Worm (Caenorhabditis elegans) whole organism, L2 larva: Measurements from ENCODE around the gene mls-1.
"Not testable (repeated sequence)": the region's sequence is repeated elsewhere in the genome, so short reads cannot be mapped to it uniquely, and the experiment has no call there.

Experiments used
- F13H6.1 ChIP-seq: sonication (generic microtip); optimal IDR thresholded peaks from 2 replicates; lab custom pipeline; 2016; ENCODE audit warnings: missing genetic modification characterization, missing compliant biosample characterization
- R02D3.7 ChIP-seq: fragments of 150-350 bp; optimal IDR thresholded peaks from 2 replicates; lab custom pipeline; 2014; ENCODE audit warnings: missing biosample characterization, missing genetic modification characterization
- Y55F3AM.14 ChIP-seq: fragments of 200-800 bp; sonication (Bioruptor generic); optimal IDR thresholded peaks from 2 replicates; lab custom pipeline; 2018; ENCODE audit warnings: mild to moderate bottlenecking, missing genetic modification characterization, missing compliant biosample characterization
- ZK546.5 ChIP-seq: sonication (generic microtip); optimal IDR thresholded peaks from 2 replicates; lab custom pipeline; 2017; ENCODE audit warnings: missing biosample characterization, missing genetic modification characterization
- alr-1 ChIP-seq: fragments of 150-350 bp; optimal IDR thresholded peaks from 2 replicates; lab custom pipeline; 2014; ENCODE audit warnings: missing biosample characterization, missing genetic modification characterization
- blmp-1 ChIP-seq: sonication (generic microtip); optimal IDR thresholded peaks from 2 replicates; lab custom pipeline; 2017; ENCODE audit warnings: missing genetic modification characterization, mild to moderate bottlenecking, missing compliant biosample characterization, antibody characterized with exemption, moderate library complexity; ENCODE audit not compliant: insufficient read depth
- ceh-16 ChIP-seq: fragments of 150-350 bp; optimal IDR thresholded peaks from 2 replicates; lab custom pipeline; 2014; ENCODE audit warnings: missing biosample characterization, missing genetic modification characterization
- ceh-82 ChIP-seq: fragments of 150-350 bp; optimal IDR thresholded peaks from 2 replicates; lab custom pipeline; 2014; ENCODE audit warnings: missing biosample characterization, missing genetic modification characterization
- crh-2 ChIP-seq: sonication (generic microtip); optimal IDR thresholded peaks from 2 replicates; lab custom pipeline; 2017; ENCODE audit warnings: missing biosample characterization, missing genetic modification characterization
- dmd-4 ChIP-seq: sonication (generic microtip); optimal IDR thresholded peaks from 2 replicates; lab custom pipeline; 2017; ENCODE audit warnings: missing biosample characterization, missing genetic modification characterization
- egl-27 ChIP-seq: sonication (generic microtip); optimal IDR thresholded peaks from 3 replicates; lab custom pipeline; 2017; ENCODE audit warnings: missing biosample characterization, missing genetic modification reagents, missing genetic modification characterization
- elt-3 ChIP-seq: sonication (generic microtip); optimal IDR thresholded peaks from 2 replicates; lab custom pipeline; 2017; ENCODE audit warnings: missing biosample characterization, missing genetic modification characterization
- fos-1 ChIP-seq: fragments of 150-350 bp; optimal IDR thresholded peaks from 2 replicates; lab custom pipeline; 2014; ENCODE audit warnings: missing biosample characterization, missing genetic modification characterization
- gmeb-1 ChIP-seq: fragments of 150-350 bp; optimal IDR thresholded peaks from 2 replicates; lab custom pipeline; 2014; ENCODE audit warnings: missing biosample characterization, missing genetic modification characterization
- lin-11 ChIP-seq: fragments of 150-350 bp; sonication (generic microtip); optimal IDR thresholded peaks from 2 replicates; lab custom pipeline; 2014; ENCODE audit warnings: missing biosample characterization, missing genetic modification characterization, inconsistent platforms, mixed read lengths
- lin-13 ChIP-seq: fragments of 150-350 bp; optimal IDR thresholded peaks from 2 replicates; lab custom pipeline; 2014; ENCODE audit warnings: missing biosample characterization, missing genetic modification reagents, missing genetic modification characterization
- mbf-1 ChIP-seq: sonication (generic microtip); optimal IDR thresholded peaks from 2 replicates; lab custom pipeline; 2017; ENCODE audit warnings: missing biosample characterization, missing genetic modification characterization
- mdl-1 ChIP-seq, 2 experiments: fragments of 150-350 bp in 1 of 2; sonication (generic microtip) in 1 of 2; optimal IDR thresholded peaks; 2 replicates each; lab custom pipeline; 2017; ENCODE audit warnings: missing biosample characterization in 2 of 2, missing genetic modification characterization in 2 of 2
- nhr-129 ChIP-seq: fragments of 150-350 bp; optimal IDR thresholded peaks from 2 replicates; lab custom pipeline; 2014; ENCODE audit warnings: missing biosample characterization, missing genetic modification characterization
- nhr-21 ChIP-seq: fragments of 150-350 bp; optimal IDR thresholded peaks from 2 replicates; lab custom pipeline; 2014; ENCODE audit warnings: missing biosample characterization, missing genetic modification characterization
- nhr-25 ChIP-seq: fragments of 150-350 bp; sonication (generic microtip); optimal IDR thresholded peaks from 3 replicates; lab custom pipeline; 2014; ENCODE audit warnings: missing biosample characterization, missing genetic modification characterization
- nhr-6 ChIP-seq: fragments of 150-350 bp; optimal IDR thresholded peaks from 2 replicates; lab custom pipeline; 2014; ENCODE audit warnings: missing biosample characterization, missing genetic modification characterization
- sma-3 ChIP-seq: sonication (generic microtip); optimal IDR thresholded peaks from 2 replicates; lab custom pipeline; 2016; ENCODE audit warnings: missing genetic modification reagents, missing genetic modification characterization, missing compliant biosample characterization
- sma-9 ChIP-seq, 2 experiments: fragments of 150-350 bp in 1 of 2; sonication (generic microtip) in 1 of 2; optimal IDR thresholded peaks; 2 replicates each; lab custom pipeline; 2014 to 2016; ENCODE audit warnings: missing genetic modification characterization in 2 of 2, mild to moderate bottlenecking in 1 of 2, missing biosample characterization in 1 of 2, missing compliant biosample characterization in 1 of 2, missing genetic modification reagents in 1 of 2, moderate library complexity in 1 of 2
- snpc-4 ChIP-seq: fragments of 150-350 bp; optimal IDR thresholded peaks from 2 replicates; lab custom pipeline; 2014; ENCODE audit warnings: missing biosample characterization, missing genetic modification characterization
- unc-39 ChIP-seq: fragments of 150-350 bp; optimal IDR thresholded peaks from 2 replicates; lab custom pipeline; 2014; ENCODE audit warnings: missing biosample characterization, missing genetic modification characterization
- unc-55 ChIP-seq: fragments of 150-350 bp; sonication (generic microtip); optimal IDR thresholded peaks from 3 replicates; lab custom pipeline; 2014; ENCODE audit warnings: missing biosample characterization, missing genetic modification reagents, missing genetic modification characterization
- ztf-1 ChIP-seq: fragments of 200-800 bp; sonication (Bioruptor generic); conservative IDR thresholded peaks from 2 replicates; pipeline ENCODE4 v1.3.6; 2022; ENCODE audit warnings: missing genetic modification characterization, missing compliant biosample characterization
- ztf-11 ChIP-seq: sonication (generic microtip); optimal IDR thresholded peaks from 2 replicates; lab custom pipeline; 2017; ENCODE audit warnings: missing biosample characterization, missing genetic modification characterization
- ztf-4 ChIP-seq: fragments of 150-350 bp; optimal IDR thresholded peaks from 2 replicates; lab custom pipeline; 2014; ENCODE audit warnings: missing biosample characterization, missing genetic modification characterization

Gene mls-1

DNA sequence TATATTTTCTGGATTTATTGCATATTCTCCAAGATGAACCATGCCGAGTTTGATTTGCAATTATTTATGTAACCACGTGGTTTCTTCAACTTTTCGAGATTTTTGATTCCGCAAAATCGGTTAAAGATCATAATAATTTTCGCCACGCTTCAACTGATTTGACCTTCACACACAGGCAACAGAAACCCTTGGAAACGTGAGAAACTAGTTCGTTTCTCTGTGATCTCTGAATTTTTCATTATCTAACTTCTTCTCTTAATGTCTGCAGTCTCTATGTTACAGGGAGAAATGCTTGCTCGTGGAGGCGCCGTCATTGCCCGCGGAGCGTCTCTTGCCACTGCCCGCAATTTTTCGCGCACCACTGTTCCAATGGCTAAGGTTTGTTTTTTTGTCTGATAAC, 5.2 kb downstream of the mls-1 start, which contains the start of gene fum-1 (continued):
- TF ChIP-seq mdl-1 (tag; optimal IDR thresholded peaks at IDR 0.05; lab: Kevin White, UChicago) (peak in 1 of 2 experiments; percentile 63), ceh-16 (tag; lab: Kevin White, UChicago) (no peak)

DNA sequence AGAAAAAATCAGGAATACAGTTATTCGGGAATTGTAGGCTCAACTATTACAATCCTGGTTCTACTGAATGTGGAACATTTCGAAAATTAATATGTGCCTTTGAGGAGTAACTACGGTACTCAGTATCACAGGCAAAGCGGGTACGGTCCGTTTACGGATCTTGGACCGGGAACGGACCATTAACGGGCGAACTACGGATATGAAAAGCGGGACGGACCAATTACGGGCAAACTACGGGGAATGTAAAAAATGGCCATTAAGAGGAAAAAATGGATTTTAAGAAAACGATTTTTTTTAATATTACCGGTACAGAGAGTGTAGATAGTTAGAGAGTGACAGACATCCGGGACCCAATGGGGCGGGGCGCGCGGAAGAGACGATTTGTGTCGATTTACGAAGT, 8.8 kb downstream of the mls-1 start, which contains the start of gene H14A12.5:
Gene H14A12.5 (minus strand): TSS at position 101 of the 400 bp plus-strand sequence.
- TF ChIP-seq ZK546.5, crh-2, egl-27 (tag; lab: Kevin White, UChicago): not testable (repeated sequence)

DNA sequence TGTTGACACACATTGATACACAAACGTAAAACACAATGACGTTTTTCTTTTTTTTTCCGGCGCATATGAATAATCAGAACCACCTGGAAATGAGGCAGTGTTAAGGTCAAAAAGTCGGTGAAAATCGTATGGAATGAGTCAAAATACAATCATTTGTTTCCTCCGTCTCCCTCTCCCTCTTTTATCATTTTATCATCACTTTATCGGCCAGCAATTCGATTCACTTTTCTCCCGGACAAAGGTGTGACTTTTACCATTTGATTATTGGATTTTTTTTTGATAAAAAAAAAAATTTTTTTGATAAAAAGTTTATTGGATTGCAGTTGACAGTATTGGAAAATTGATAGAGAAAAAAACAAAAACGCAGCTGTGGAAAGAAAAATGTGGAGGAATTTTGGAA, 18.8 kb downstream of the mls-1 start:
- no peak for TF ChIP-seq ztf-4 (tag; lab: Kevin White, UChicago)
- no peak for TF ChIP-seq unc-55 (GFP tag; lab: Kevin White, UChicago)
- TF ChIP-seq nhr-25 (tag; lab: Kevin White, UChicago): no peak
- no peak for TF ChIP-seq unc-39 (tag; lab: Kevin White, UChicago)
- peak; percentile 32 for TF ChIP-seq gmeb-1
- no peak for TF ChIP-seq Y55F3AM.14
- no peak for TF ChIP-seq alr-1 (tag; lab: Kevin White, UChicago)
- TF ChIP-seq sma-9 (GFP tag; optimal IDR thresholded peaks at IDR 0.05; lab: Kevin White, UChicago): no peak
- no peak for TF ChIP-seq sma-9 (tag; optimal IDR thresholded peaks at IDR 0.05; lab: Kevin White, UChicago)
- no peak for TF ChIP-seq ZK546.5 (tag; lab: Kevin White, UChicago)
- TF ChIP-seq egl-27 (tag; lab: Kevin White, UChicago): no peak
- TF ChIP-seq lin-13 (GFP tag; lab: Kevin White, UChicago): no peak
- TF ChIP-seq lin-11: no peak
- peak; percentile 98 for TF ChIP-seq fos-1
- no peak for TF ChIP-seq ztf-1 (GFP tag; lab: Robert Waterston, UW)
- TF ChIP-seq dmd-4 (tag; lab: Kevin White, UChicago): no peak
- TF ChIP-seq, all 48 proteins: peak for 2

DNA sequence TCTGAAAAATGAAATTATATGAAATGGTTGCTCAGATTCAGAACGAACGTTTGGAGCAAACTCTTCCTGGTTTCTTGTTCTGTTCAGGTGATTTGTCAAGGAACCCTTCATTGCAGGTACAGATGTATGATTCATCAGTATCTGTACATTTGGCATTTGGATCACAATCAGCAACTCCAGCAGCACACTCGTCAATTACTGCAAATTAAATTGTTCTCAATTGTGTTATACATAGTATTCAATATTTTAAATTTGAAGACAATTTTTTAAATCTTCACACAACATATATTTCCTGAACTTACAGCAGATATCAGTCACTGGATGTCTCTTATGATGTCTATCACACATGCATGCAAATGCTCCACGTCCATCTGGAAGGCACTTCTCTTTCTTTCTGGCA, 24.6 kb downstream of the mls-1 start:
- TF ChIP-seq snpc-4 (tag; lab: Kevin White, UChicago) (no peak), F13H6.1 (no peak), Y55F3AM.14 (no peak), mbf-1 (no peak), ZK546.5 (tag; lab: Kevin White, UChicago) (no peak), elt-3 (no peak), lin-11 (no peak), ceh-82 (tag; lab: Kevin White, UChicago) (no peak)
- TF ChIP-seq, all 48 proteins: peak for 0

DNA sequence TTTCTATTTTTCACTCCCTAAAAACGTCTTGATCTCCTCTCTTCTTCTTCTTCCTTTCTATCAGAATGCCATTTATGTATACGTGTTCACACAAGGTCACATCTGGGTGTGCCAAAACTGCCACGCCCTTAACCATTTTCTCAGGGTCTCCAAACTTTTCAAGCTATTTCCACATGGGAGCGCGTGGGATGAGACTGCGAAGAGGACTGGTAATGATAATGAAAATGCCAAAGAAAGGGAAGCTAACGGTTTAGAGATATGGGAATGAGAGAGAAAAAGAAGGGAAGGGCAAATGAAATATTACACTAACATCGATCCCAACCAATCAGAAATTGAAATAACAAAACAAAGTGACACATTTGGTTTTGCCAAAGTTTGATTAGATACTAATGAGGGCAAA, 28.2 kb downstream of the mls-1 start:
- TF ChIP-seq sma-3 (GFP tag; lab: Kevin White, UChicago) (peak; percentile 89), nhr-129 (tag; lab: Kevin White, UChicago) (peak; percentile 17), elt-3 (no peak), nhr-25 (tag; lab: Kevin White, UChicago) (peak; percentile 83), nhr-21 (tag; lab: Kevin White, UChicago) (peak; percentile 47), nhr-6 (peak; percentile 60), sma-9 (GFP tag; optimal IDR thresholded peaks at IDR 0.05; lab: Kevin White, UChicago) (peak; percentile 44), sma-9 (tag; optimal IDR thresholded peaks at IDR 0.05; lab: Kevin White, UChicago) (no peak), crh-2 (tag; lab: Kevin White, UChicago) (peak; percentile 57), fos-1 (peak; percentile 39), egl-27 (tag; lab: Kevin White, UChicago) (peak; percentile 9), blmp-1 (tag; lab: Kevin White, UChicago) (peak; percentile 86), ztf-11 (tag; lab: Kevin White, UChicago) (no peak), R02D3.7 (tag; lab: Kevin White, UChicago) (no peak)

DNA sequence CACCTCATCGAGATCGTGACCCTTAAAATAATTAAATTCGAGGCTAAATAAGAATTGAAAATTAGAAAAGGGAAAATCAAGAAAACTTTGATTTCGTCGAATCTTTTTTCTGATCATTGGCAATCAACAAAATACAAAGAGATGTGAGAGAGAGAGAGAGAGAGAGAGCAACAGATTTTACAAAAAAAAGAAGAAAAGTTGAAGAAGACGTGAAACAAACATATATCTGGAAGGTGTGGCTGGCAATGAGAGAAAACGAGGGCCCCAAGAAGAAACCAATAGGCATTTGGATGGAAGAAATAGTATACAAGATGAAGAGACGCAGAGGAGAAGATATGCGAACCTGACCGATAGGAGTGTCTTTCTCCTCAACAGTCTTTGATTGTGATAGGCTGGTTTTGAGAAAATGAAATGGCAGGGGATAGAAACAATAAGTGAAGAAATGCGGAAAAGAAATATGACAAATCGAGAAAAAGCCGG, 29.0 kb downstream of the mls-1 start, which contains the start of gene mup-4:
Gene mup-4 (minus strand): TSS at position 51 of the 480 bp plus-strand sequence.
- TF ChIP-seq nhr-25 (tag; lab: Kevin White, UChicago) (peak; percentile 37), sma-9 (GFP tag; optimal IDR thresholded peaks at IDR 0.05; lab: Kevin White, UChicago) (no peak), sma-9 (tag; optimal IDR thresholded peaks at IDR 0.05; lab: Kevin White, UChicago) (no peak), sma-3 (GFP tag; lab: Kevin White, UChicago) (peak; percentile 59), fos-1 (peak; percentile 8), blmp-1 (tag; lab: Kevin White, UChicago) (peak; percentile 45), egl-27 (tag; lab: Kevin White, UChicago) (no peak)
